Fruit fly (Drosophila melanogaster) whole organism, pupa: ENCODE results near the gene Or22b.

Source experiments
- CG10348 ChIP-seq: fragments of 200-800 bp; sonication (Bioruptor generic); IDR thresholded peaks from 2 replicates; pipeline ENCODE4 v1.3.6; 2022; ENCODE audit warnings: missing biosample characterization, missing genetic modification characterization
- CG12605 ChIP-seq: fragments of 200-800 bp; sonication (Bioruptor generic); IDR thresholded peaks from 2 replicates; pipeline ENCODE4 v1.3.6; 2022; ENCODE audit warnings: missing biosample characterization, missing genetic modification characterization
- CG13204 ChIP-seq: fragments of 200-800 bp; sonication (Bioruptor generic); optimal IDR thresholded peaks from 2 replicates; lab custom pipeline; 2018; ENCODE audit warnings: missing biosample characterization, mild to moderate bottlenecking, missing genetic modification characterization, moderate library complexity
- CG14655 ChIP-seq: fragments of 200-800 bp; sonication (Bioruptor generic); optimal IDR thresholded peaks from 3 replicates; lab custom pipeline; 2017; ENCODE audit warnings: mild to moderate bottlenecking, missing biosample characterization, missing genetic modification reagents, missing genetic modification characterization
- CG15710 ChIP-seq: fragments of 200-800 bp; sonication (Bioruptor generic); optimal IDR thresholded peaks from 2 replicates; lab custom pipeline; 2018; ENCODE audit warnings: missing biosample characterization, mild to moderate bottlenecking, missing genetic modification characterization, moderate library complexity
- CG17806 ChIP-seq: fragments of 200-800 bp; sonication (Bioruptor generic); optimal IDR thresholded peaks from 2 replicates; lab custom pipeline; 2018; ENCODE audit warnings: missing biosample characterization, mild to moderate bottlenecking, missing genetic modification characterization, moderate library complexity
- CG32121 ChIP-seq: fragments of 200-800 bp; sonication (Bioruptor generic); IDR thresholded peaks from 2 replicates; pipeline ENCODE4 v1.3.6; 2022; ENCODE audit warnings: missing biosample characterization, missing genetic modification characterization
- CG34367 ChIP-seq: fragments of 200-800 bp; sonication (Bioruptor generic); optimal IDR thresholded peaks from 2 replicates; lab custom pipeline; 2018; ENCODE audit warnings: missing biosample characterization, mild to moderate bottlenecking, missing genetic modification characterization
- CG4496 ChIP-seq: fragments of 200-800 bp; sonication (Bioruptor generic); IDR thresholded peaks from 3 replicates; pipeline ENCODE4 v1.3.6; 2022; ENCODE audit warnings: missing biosample characterization, missing genetic modification characterization
- CG8159 ChIP-seq: fragments of 200-800 bp; sonication (Bioruptor generic); optimal IDR thresholded peaks from 3 replicates; lab custom pipeline; 2018; ENCODE audit warnings: missing biosample characterization, mild to moderate bottlenecking, missing genetic modification characterization, moderate library complexity
- CG8301 ChIP-seq: fragments of 200-800 bp; sonication (Bioruptor generic); optimal IDR thresholded peaks from 2 replicates; lab custom pipeline; 2018; ENCODE audit warnings: missing biosample characterization, mild to moderate bottlenecking, missing genetic modification characterization
- CG9948 ChIP-seq: fragments of 200-800 bp; sonication (Bioruptor generic); optimal IDR thresholded peaks from 2 replicates; lab custom pipeline; 2018; ENCODE audit warnings: missing biosample characterization, mild to moderate bottlenecking, missing genetic modification characterization, moderate library complexity
- D1 ChIP-seq: fragments of 200-800 bp; sonication (Bioruptor generic); optimal IDR thresholded peaks from 2 replicates; lab custom pipeline; 2018; ENCODE audit warnings: missing biosample characterization, mild to moderate bottlenecking, missing genetic modification characterization, moderate library complexity
- EcR ChIP-seq: fragments of 200-800 bp; sonication (Bioruptor generic); optimal IDR thresholded peaks from 3 replicates; lab custom pipeline; 2019; ENCODE audit warnings: missing biosample characterization, missing genetic modification characterization, mild to moderate bottlenecking, moderate library complexity, missing genetic modification reagents
- Ets98B ChIP-seq: fragments of 200-800 bp; sonication (Bioruptor generic); IDR thresholded peaks from 2 replicates; pipeline ENCODE4 v1.3.6; 2022; ENCODE audit warnings: missing biosample characterization, missing genetic modification characterization
- Pif1A ChIP-seq: fragments of 200-800 bp; sonication (Bioruptor generic); optimal IDR thresholded peaks from 3 replicates; lab custom pipeline; 2016; ENCODE audit warnings: missing biosample characterization, missing genetic modification characterization
- Pif1B ChIP-seq: fragments of 200-800 bp; sonication (Bioruptor generic); optimal IDR thresholded peaks from 3 replicates; lab custom pipeline; 2016; ENCODE audit warnings: missing biosample characterization, missing genetic modification characterization
- Snoo ChIP-seq: fragments of 200-800 bp; sonication (Bioruptor generic); optimal IDR thresholded peaks from 3 replicates; lab custom pipeline; 2017; ENCODE audit warnings: missing biosample characterization, mild to moderate bottlenecking, missing genetic modification characterization, inconsistent platforms
- fd96Ca ChIP-seq: fragments of 200-800 bp; sonication (Bioruptor generic); IDR thresholded peaks from 3 replicates; pipeline ENCODE4 v1.3.6; 2022; ENCODE audit warnings: missing biosample characterization, missing genetic modification characterization
- gl ChIP-seq: fragments of 200-800 bp; sonication (Bioruptor generic); optimal IDR thresholded peaks from 2 replicates; lab custom pipeline; 2018; ENCODE audit warnings: missing biosample characterization, mild to moderate bottlenecking, missing genetic modification characterization
- rn ChIP-seq: fragments of 200-800 bp; sonication (Bioruptor generic); IDR thresholded peaks from 2 replicates; pipeline ENCODE4 v1.3.6; 2022; ENCODE audit warnings: missing biosample characterization, missing genetic modification characterization

The Or22b gene

DNA sequence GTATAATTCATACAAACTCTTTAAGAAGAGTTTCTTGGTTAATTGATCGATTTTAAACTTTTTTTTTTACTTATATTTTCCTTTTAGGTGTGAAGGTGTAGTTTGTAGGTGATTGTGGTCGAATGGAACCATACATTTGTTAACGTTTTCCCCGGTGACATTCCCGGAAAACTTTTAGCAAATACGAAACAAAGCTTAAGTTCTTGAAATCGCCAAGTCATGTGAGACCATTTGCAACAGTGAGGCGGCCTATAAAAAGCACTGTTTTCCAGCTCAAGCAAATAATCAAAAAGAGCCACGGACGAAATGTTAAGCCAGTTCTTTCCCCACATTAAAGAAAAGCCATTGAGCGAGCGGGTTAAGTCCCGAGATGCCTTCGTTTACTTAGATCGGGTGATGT, at the start of gene Or22b:
TSS of gene Or22b (plus strand) at position 301 of the 400 bp plus-strand sequence.
- TF ChIP-seq gl (tag; lab: Kevin White, UChicago), result no peak
- TF ChIP-seq Pif1A (GFP tag; lab: Kevin White, UChicago), result no peak
- TF ChIP-seq Ets98B (GFP tag; lab: Robert Waterston, UW), result no peak
- TF ChIP-seq fd96Ca (GFP tag; lab: Robert Waterston, UW), result no peak
- no peak for TF ChIP-seq Snoo (tag; lab: Kevin White, UChicago)
- TF ChIP-seq CG4496 (GFP tag; lab: Robert Waterston, UW), result no peak
- no peak for TF ChIP-seq EcR
- TF ChIP-seq Pif1B (GFP tag; lab: Kevin White, UChicago), result no peak
- no peak for TF ChIP-seq CG8301 (tag; lab: Kevin White, UChicago)
- no peak for TF ChIP-seq CG14655 (GFP tag; lab: Kevin White, UChicago)

DNA sequence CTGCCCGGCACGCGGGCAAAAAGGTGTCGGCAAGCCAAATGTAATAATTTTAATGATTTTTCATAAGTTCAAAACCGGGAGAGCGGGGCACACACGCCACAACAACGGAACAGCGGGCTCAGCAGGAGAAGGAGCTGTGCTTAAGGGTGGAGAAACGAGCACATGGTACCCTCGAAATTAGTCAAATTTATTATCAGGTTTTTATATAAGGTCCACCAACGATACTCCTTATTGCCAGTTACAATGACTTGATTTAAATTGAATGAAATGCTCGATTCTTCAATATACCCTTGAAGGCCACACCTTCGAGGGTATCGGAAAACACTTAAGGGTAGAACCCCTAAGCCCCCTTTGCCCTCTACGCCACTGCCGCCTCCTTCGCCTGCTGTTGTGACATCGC, 49.1 kb upstream of the Or22b start:
- peak; percentile 60 for TF ChIP-seq CG8159 (tag; lab: Kevin White, UChicago)
- TF ChIP-seq gl (tag; lab: Kevin White, UChicago), result no peak
- TF ChIP-seq Pif1B (GFP tag; lab: Kevin White, UChicago), result no peak
- peak; percentile 33 for TF ChIP-seq CG17806 (tag; lab: Kevin White, UChicago)
- peak; percentile 35 for TF ChIP-seq Pif1A (GFP tag; lab: Kevin White, UChicago)
- no peak for TF ChIP-seq CG34367 (tag; lab: Kevin White, UChicago)
- TF ChIP-seq CG15710 (tag; lab: Kevin White, UChicago), result peak; percentile 45
- TF ChIP-seq Snoo (tag; lab: Kevin White, UChicago), result peak; percentile 64
- TF ChIP-seq CG4496 (GFP tag; lab: Robert Waterston, UW), result peak; percentile 16; the same call in 1 of the 3 replicates
- no peak for TF ChIP-seq fd96Ca (GFP tag; lab: Robert Waterston, UW)
- TF ChIP-seq CG12605 (GFP tag; lab: Robert Waterston, UW), result no peak

DNA sequence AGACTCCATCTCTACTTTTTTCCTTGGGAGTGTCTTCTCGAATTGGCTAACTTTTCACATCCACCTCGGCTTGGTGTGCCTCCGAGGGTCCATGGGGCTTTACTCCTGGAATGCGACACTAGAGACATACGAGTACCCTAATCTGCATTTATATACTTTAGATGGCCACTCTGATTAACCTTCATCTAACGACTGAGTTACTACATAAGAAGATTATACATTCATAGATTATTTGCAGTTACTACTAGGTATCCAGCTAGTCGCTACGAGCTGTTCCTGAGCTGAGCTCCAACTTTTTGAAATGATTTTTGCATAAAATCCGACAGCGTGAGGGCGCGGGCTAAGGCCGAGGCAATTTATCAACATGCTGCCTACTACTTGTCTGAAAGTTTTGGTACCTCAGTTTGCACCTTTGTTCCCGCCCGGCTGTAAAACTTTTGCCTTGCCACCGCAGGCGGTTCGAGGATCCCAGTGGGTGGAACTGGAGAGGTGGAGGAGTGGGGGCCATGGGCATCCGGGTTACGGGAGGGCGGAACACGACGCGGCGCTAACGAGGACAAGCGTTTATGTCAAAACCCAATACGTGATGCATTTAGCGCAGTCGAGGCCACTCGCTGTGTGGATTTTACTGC, 45.5 kb upstream of the Or22b start:
- TF ChIP-seq D1 (no peak), gl (tag; lab: Kevin White, UChicago) (no peak), CG32121 (GFP tag; lab: Robert Waterston, UW) (no peak), CG9948 (peak; percentile 7), CG34367 (tag; lab: Kevin White, UChicago) (no peak), CG15710 (tag; lab: Kevin White, UChicago) (peak; percentile 11), Pif1A (GFP tag; lab: Kevin White, UChicago) (peak; percentile 42), CG12605 (GFP tag; lab: Robert Waterston, UW) (no peak), CG17806 (tag; lab: Kevin White, UChicago) (peak; percentile 3), Ets98B (GFP tag; lab: Robert Waterston, UW) (no peak)

DNA sequence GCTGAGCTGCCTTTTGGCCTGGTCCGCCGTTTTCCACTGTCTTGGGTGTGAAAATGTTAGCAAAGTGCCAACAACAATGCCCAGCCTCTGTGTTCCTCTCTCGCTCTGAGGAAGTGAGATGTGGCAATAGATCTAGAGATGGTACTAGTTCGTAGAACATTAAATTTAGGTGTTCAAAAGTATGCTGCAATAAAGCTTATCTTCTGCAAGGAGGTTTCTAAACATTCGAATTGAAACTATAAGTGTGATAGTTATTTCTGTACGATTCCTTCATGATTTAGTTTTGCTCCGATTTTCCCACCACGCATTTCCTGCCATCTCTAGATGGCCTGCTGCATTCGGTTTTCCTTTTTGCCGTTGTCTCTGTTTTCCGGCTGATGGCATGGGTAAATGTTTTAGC, 44.0 kb upstream of the Or22b start:
- TF ChIP-seq CG8301 (tag; lab: Kevin White, UChicago) (peak; percentile 26), CG14655 (GFP tag; lab: Kevin White, UChicago) (peak; percentile 45), Snoo (tag; lab: Kevin White, UChicago) (no peak), CG9948 (no peak), rn (GFP tag; lab: Robert Waterston, UW) (no peak), CG13204 (GFP tag; lab: Kevin White, UChicago) (no peak), CG12605 (GFP tag; lab: Robert Waterston, UW) (no peak), gl (tag; lab: Kevin White, UChicago) (no peak), CG10348 (GFP tag; lab: Robert Waterston, UW) (no peak), CG15710 (tag; lab: Kevin White, UChicago) (no peak), CG4496 (GFP tag; lab: Robert Waterston, UW) (no peak), fd96Ca (GFP tag; lab: Robert Waterston, UW) (no peak)

DNA sequence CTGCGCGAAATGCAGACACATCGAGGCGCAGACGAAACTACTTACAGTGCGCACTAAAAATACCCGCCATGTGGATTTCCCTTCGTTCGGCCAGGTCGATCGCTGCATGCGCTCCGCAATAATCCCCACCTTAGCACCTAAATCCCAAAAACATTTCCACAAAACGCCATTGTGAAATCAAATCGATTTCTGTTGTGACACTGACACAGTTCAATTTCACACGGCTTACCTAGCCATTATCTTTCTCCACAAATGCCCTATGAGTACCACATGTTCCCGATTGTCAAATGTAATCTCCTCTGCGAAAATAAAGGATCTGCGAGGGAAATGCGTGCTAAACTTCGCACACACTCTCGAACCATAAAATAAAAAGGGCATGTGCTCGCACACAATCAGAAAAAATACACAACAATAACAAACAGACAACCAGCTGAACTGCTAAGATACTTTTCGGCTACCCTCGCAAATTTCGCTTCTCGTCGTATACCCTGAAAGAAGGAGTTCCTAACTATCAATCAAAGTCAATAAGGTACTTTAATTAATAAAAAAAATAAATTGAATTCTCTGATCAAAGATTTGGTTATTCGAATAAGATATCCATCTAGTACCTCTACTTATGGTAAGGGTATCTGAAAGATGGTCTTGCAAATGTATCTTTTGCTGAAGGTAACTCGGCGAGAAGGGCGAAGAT, 36.4 kb upstream of the Or22b start:
- TF ChIP-seq CG8159 (tag; lab: Kevin White, UChicago) (peak; percentile 83), CG9948 (peak; percentile 68), CG12605 (GFP tag; lab: Robert Waterston, UW) (peak; percentile 12), CG17806 (tag; lab: Kevin White, UChicago) (peak; percentile 86), fd96Ca (GFP tag; lab: Robert Waterston, UW) (peak; percentile 95), rn (GFP tag; lab: Robert Waterston, UW) (peak; percentile 86), CG10348 (GFP tag; lab: Robert Waterston, UW) (peak; percentile 71), CG4496 (GFP tag; lab: Robert Waterston, UW) (peak; percentile 88), CG34367 (tag; lab: Kevin White, UChicago) (peak; percentile 71), CG13204 (GFP tag; lab: Kevin White, UChicago) (no peak), Snoo (tag; lab: Kevin White, UChicago) (peak; percentile 52), CG14655 (GFP tag; lab: Kevin White, UChicago) (peak; percentile 85), CG8301 (tag; lab: Kevin White, UChicago) (peak; percentile 81), CG32121 (GFP tag; lab: Robert Waterston, UW) (peak; percentile 76), gl (tag; lab: Kevin White, UChicago) (peak; percentile 67), Pif1A (GFP tag; lab: Kevin White, UChicago) (peak; percentile 70), D1 (peak; percentile 53), EcR (no peak), Ets98B (GFP tag; lab: Robert Waterston, UW) (peak; percentile 84), Pif1B (GFP tag; lab: Kevin White, UChicago) (peak; percentile 57), CG15710 (tag; lab: Kevin White, UChicago) (peak; percentile 70)
